Worm (Caenorhabditis elegans): ENCODE data around the gene C39H7.4.

DNA sequence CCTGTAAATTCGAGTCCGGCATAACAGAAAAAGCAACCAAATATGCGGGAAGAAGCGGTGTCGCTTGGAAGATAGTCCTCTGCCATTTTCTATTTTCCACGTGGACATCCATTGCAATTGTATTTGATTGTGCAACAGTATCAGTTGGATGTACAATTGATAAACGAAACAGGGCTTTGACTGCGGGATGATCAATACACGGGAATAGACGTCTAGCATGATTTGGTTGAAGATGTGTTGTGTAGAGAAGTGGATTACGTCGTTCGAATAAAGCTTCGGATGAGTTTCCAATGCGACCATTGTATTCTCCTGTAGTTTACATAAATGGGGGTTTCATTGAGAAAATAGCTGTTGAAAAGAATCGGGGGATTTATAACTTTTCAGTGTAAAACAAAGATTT lies 41.7 kb downstream of the C39H7.4 start:
- TF ChIP-seq ama-1 (optimal IDR thresholded peaks at IDR 0.05) (no peak), nhr-12 (tag; optimal IDR thresholded peaks at IDR 0.05) (no peak), daf-12 (tag; optimal IDR thresholded peaks at IDR 0.05) (no peak), unc-62 (GFP tag; optimal IDR thresholded peaks at IDR 0.05) (no peak), tbx-2 (tag; optimal IDR thresholded peaks at IDR 0.05) (no peak), nfya-1 (tag; optimal IDR thresholded peaks at IDR 0.05; ENCODE audit: insufficient read depth) (no peak), ceh-82 (tag; optimal IDR thresholded peaks at IDR 0.05) (no peak), nhr-23 (tag; optimal IDR thresholded peaks at IDR 0.05) (no peak), zag-1 (tag; optimal IDR thresholded peaks at IDR 0.05) (no peak), elt-3 (tag; optimal IDR thresholded peaks at IDR 0.05) (no peak), lin-39 (tag; optimal IDR thresholded peaks at IDR 0.05) (no peak), lsy-12 (tag; optimal IDR thresholded peaks at IDR 0.05) (no peak), jun-1 (tag; optimal IDR thresholded peaks at IDR 0.05) (no peak), nhr-77 (tag; optimal IDR thresholded peaks at IDR 0.05) (no peak)
